Worm (Caenorhabditis elegans): ENCODE results near the gene W06D11.2.

The W06D11.2 gene

ce11 chrX:12273870-12274269, 22.7 kb downstream of the W06D11.2 start, which contains the start of gene H19J13.2:
TSS of gene H19J13.2 (minus strand) at chrX:12273970.
- TF ChIP-seq ref-1 (GFP tag; conservative IDR thresholded peaks at IDR 0.05), result no peak
- no peak for TF ChIP-seq med-1 (GFP tag; optimal IDR thresholded peaks at IDR 0.05; ENCODE audit: insufficient read depth)
- TF ChIP-seq ztf-29 (GFP tag; IDR thresholded peaks at IDR 0.05), result no peak
- TF ChIP-seq klf-2 (GFP tag; conservative IDR thresholded peaks at IDR 0.05), result no peak

- no peak for TF ChIP-seq ztf-29 (GFP tag; IDR thresholded peaks at IDR 0.05)
- TF ChIP-seq flt-1 (GFP tag; IDR thresholded peaks at IDR 0.05), result no peak
- no peak for TF ChIP-seq tab-1 (GFP tag; IDR thresholded peaks at IDR 0.05)
- no peak for TF ChIP-seq T22C8.4 (GFP tag; IDR thresholded peaks at IDR 0.05)
- no peak for TF ChIP-seq med-1 (GFP tag; optimal IDR thresholded peaks at IDR 0.05; ENCODE audit: insufficient read depth)
- TF ChIP-seq klf-2 (GFP tag; conservative IDR thresholded peaks at IDR 0.05), result no peak
- TF ChIP-seq cog-1 (tag; optimal IDR thresholded peaks at IDR 0.05), result no peak
- no peak for TF ChIP-seq ref-1 (GFP tag; conservative IDR thresholded peaks at IDR 0.05)
- TF ChIP-seq ztf-23 (GFP tag; IDR thresholded peaks at IDR 0.05), result no peak
Measured at ce11 chrX:12270841-12271240, 25.7 kb downstream of the W06D11.2 start, which contains the start of gene otpl-8. TSS of gene otpl-8 (minus strand) at chrX:12270941.

DNA sequence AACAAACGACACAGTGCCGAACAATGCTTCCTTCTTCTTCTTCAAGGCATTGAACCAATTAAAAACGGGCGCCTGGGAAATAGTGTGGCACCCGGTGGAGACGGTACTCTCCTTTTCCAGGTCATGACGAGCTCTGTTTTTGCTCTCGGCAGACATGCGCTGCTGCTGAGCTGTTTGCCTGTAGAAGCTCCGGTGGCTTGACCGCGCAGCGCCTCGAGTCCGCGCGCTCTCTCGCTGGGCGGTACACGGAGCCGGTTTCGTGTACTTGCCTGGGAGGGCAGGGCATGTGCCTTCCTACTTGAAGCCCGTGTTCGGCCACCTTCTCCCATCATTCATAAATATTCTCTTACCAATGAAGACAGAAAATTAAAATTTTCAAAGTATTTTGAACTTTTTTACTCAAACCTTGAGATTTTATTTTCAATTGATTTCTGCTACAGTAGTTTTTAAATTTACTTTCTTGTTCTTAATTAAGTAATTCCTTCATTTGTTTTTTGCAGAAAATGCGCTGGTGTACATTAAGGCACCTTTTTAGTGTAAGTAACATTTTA, 36.1 kb downstream of the W06D11.2 start, which contains the start of gene E01G6.1:
Gene E01G6.1 (plus strand): TSS at position 501 of the 551 bp plus-strand sequence.
- TF ChIP-seq ztf-23 (GFP tag; IDR thresholded peaks at IDR 0.05) (no peak), ztf-29 (GFP tag; IDR thresholded peaks at IDR 0.05) (peak; percentile 8; the same call in 1 of the 2 replicates)

DNA sequence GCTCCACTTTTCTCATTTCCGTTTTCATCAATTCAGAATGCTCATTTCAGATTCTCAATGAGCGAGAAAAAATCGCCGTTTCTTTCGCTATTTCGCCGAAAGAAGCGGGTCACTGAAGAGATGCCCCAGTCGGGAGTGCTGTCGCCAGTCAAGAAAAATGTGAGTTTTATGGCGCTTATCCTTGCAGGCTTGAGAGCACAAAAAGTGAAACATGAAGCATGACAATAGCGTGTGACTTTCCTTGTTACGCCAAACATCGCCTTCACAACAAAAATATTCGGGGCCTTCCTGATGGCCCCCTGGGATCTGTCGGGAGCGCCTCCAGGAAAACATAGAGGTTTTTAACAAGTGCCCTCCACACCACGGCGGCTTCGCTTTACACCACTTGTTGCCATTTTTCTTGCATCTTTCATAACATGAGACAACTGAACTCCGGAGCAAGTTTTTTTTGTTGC, 39.9 kb downstream of the W06D11.2 start, which contains the start of gene E01G6.2:
Gene E01G6.2 (plus strand): TSS at position 51 of the 455 bp plus-strand sequence.
- TF ChIP-seq ztf-29 (GFP tag; IDR thresholded peaks at IDR 0.05), result no peak
- TF ChIP-seq klf-2 (GFP tag; conservative IDR thresholded peaks at IDR 0.05), result no peak
- no peak for TF ChIP-seq flt-1 (GFP tag; IDR thresholded peaks at IDR 0.05)
- no peak for TF ChIP-seq med-1 (GFP tag; optimal IDR thresholded peaks at IDR 0.05; ENCODE audit: insufficient read depth)
- TF ChIP-seq ztf-23 (GFP tag; IDR thresholded peaks at IDR 0.05), result no peak

DNA sequence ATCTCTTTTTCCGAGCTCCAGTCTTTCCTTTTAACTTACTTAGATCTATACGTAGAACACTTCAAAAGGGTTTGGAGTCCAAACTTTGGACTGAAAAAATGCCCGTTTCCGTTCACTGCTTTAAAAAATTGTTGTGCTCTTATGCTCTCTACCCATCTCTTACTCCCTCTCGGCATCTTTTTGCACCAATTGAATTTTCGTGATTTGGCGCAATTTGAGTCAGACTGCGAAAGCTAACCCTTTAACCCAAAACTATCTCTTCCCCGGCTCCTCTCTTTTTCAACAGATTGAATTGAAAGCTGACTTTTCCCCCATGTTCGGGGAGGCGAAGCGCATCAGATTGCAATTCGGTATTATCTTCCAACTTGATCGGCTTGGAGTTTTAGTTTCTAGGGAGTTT, 44.3 kb downstream of the W06D11.2 start:
- no peak for TF ChIP-seq tab-1 (GFP tag; IDR thresholded peaks at IDR 0.05)
- no peak for TF ChIP-seq cog-1 (tag; optimal IDR thresholded peaks at IDR 0.05)
- TF ChIP-seq T22C8.4 (GFP tag; IDR thresholded peaks at IDR 0.05), result no peak
- TF ChIP-seq ztf-29 (GFP tag; IDR thresholded peaks at IDR 0.05), result no peak

DNA sequence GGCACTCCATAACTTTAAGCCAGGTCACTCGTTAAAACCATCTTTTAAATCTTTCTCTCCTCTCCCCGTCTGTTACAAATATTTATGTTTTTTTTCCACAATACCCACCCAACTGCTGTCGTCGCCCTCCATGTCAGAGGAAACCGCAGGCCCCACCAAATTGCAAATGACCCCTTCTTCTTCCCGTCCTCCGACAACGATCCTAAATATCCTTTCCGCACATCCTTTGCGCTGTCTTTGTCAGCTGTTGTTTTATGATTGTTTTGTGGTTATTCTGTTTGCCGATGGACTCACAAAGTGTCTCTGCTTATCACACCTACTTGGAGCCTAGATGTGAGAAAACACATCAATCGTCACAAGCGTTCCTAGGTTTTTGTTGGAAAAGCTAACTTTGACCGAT, 48.4 kb downstream of the W06D11.2 start:
- TF ChIP-seq ztf-29 (GFP tag; IDR thresholded peaks at IDR 0.05), result no peak
- TF ChIP-seq tab-1 (GFP tag; IDR thresholded peaks at IDR 0.05), result no peak
- no peak for TF ChIP-seq ztf-23 (GFP tag; IDR thresholded peaks at IDR 0.05)
- TF ChIP-seq flt-1 (GFP tag; IDR thresholded peaks at IDR 0.05), result no peak
